Fruit fly (Drosophila melanogaster): ENCODE measurements around the gene CG8097.

CG8097 gene

dm6 chrX:15622970-15623402 lies 40.0 kb downstream of the CG8097 start (continued):
- peak; percentile 62 for TF ChIP-seq CG8319 (GFP tag; optimal IDR thresholded peaks at IDR 0.05)
- TF ChIP-seq Eip93F (GFP tag; optimal IDR thresholded peaks at IDR 0.05): peak; percentile 75
- TF ChIP-seq net (GFP tag; optimal IDR thresholded peaks at IDR 0.05): peak; percentile 75
- TF ChIP-seq CG6808 (GFP tag; optimal IDR thresholded peaks at IDR 0.05): peak; percentile 73
- TF ChIP-seq CG15336 (GFP tag; IDR thresholded peaks at IDR 0.05): peak; percentile 91
- peak; percentile 80 for TF ChIP-seq CG4318 (GFP tag; optimal IDR thresholded peaks at IDR 0.05)
- TF ChIP-seq svp (GFP tag): peak; percentile 95
- no peak for TF ChIP-seq fd85E (GFP tag; optimal IDR thresholded peaks at IDR 0.05)
- peak; percentile 69 for TF ChIP-seq Ets96B (tag; optimal IDR thresholded peaks at IDR 0.05)
- peak; percentile 63 for TF ChIP-seq CG10669 (GFP tag; optimal IDR thresholded peaks at IDR 0.05)
- TF ChIP-seq spab (GFP tag; optimal IDR thresholded peaks at IDR 0.05): peak; percentile 64
- peak; percentile 84 for TF ChIP-seq lz (GFP tag; optimal IDR thresholded peaks at IDR 0.05)
- peak; percentile 47 to 59 for TF ChIP-seq salr (GFP tag; optimal IDR thresholded peaks at IDR 0.05)
- peak; percentile 78 for TF ChIP-seq vri (GFP tag; optimal IDR thresholded peaks at IDR 0.05)
- TF ChIP-seq topi (GFP tag; optimal IDR thresholded peaks at IDR 0.05): peak; percentile 82
- TF ChIP-seq CG6854 (GFP tag; optimal IDR thresholded peaks at IDR 0.05): peak; percentile 61
- peak; percentile 17 for TF ChIP-seq fkh (GFP tag; optimal IDR thresholded peaks at IDR 0.05)
- TF ChIP-seq dac (GFP tag; optimal IDR thresholded peaks at IDR 0.05): peak; percentile 74
- peak; percentile 78 for TF ChIP-seq CG6276 (GFP tag; optimal IDR thresholded peaks at IDR 0.05)
- peak; percentile 87 for TF ChIP-seq CG6792 (GFP tag; optimal IDR thresholded peaks at IDR 0.05)
- peak; percentile 67 for TF ChIP-seq CG3032 (tag; optimal IDR thresholded peaks at IDR 0.05)
- TF ChIP-seq CG11294 (GFP tag; IDR thresholded peaks at IDR 0.05): peak; percentile 75

dm6 chrX:15623809-15624208 lies 40.9 kb downstream of the CG8097 start:
- TF ChIP-seq acj6 (GFP tag; optimal IDR thresholded peaks at IDR 0.05): no peak
- TF ChIP-seq Hr38 (GFP tag; optimal IDR thresholded peaks at IDR 0.05): no peak
- no peak for TF ChIP-seq CG31627 (GFP tag; optimal IDR thresholded peaks at IDR 0.05)
- no peak for TF ChIP-seq CG8119 (GFP tag; IDR thresholded peaks at IDR 0.05)
- TF ChIP-seq Eip75B (GFP tag; optimal IDR thresholded peaks at IDR 0.05): no peak
- no peak for TF ChIP-seq fkh (GFP tag; optimal IDR thresholded peaks at IDR 0.05)
- no peak for TF ChIP-seq esn (GFP tag; optimal IDR thresholded peaks at IDR 0.05)
- TF ChIP-seq fd59A (GFP tag; optimal IDR thresholded peaks at IDR 0.05): no peak
- TF ChIP-seq Met (GFP tag; optimal IDR thresholded peaks at IDR 0.05): no peak
- TF ChIP-seq CG6276 (GFP tag; optimal IDR thresholded peaks at IDR 0.05): no peak
- TF ChIP-seq salr (GFP tag; optimal IDR thresholded peaks at IDR 0.05): no peak
- no peak for TF ChIP-seq CG8319 (GFP tag; optimal IDR thresholded peaks at IDR 0.05)
- TF ChIP-seq CG3919 (GFP tag; optimal IDR thresholded peaks at IDR 0.05): no peak
- no peak for TF ChIP-seq Blimp-1 (GFP tag; optimal IDR thresholded peaks at IDR 0.05)
- no peak for TF ChIP-seq Lpt (GFP tag; optimal IDR thresholded peaks at IDR 0.05)
- no peak for TF ChIP-seq CG3032 (tag; optimal IDR thresholded peaks at IDR 0.05)
- no peak for TF ChIP-seq CG11294 (GFP tag; IDR thresholded peaks at IDR 0.05)

- TF ChIP-seq CG3919 (GFP tag; optimal IDR thresholded peaks at IDR 0.05) (peak; percentile 29), Eip78C (GFP tag) (peak; percentile 56), CG32006 (GFP tag; optimal IDR thresholded peaks at IDR 0.05) (peak; percentile 2), CG8119 (GFP tag; IDR thresholded peaks at IDR 0.05) (peak; percentile 39; the same call in 2 of the 3 replicates), Sox102F (GFP tag; optimal IDR thresholded peaks at IDR 0.05) (no peak), ss (GFP tag; optimal IDR thresholded peaks at IDR 0.05) (peak in 1 of 2 experiments; percentile 22), dsx (GFP tag; optimal IDR thresholded peaks at IDR 0.05; ENCODE audit: poor library complexity, severe bottlenecking) (peak; percentile 35), CG6163 (GFP tag; IDR thresholded peaks at IDR 0.05) (peak; percentile 57; the same call in 1 of the 3 replicates), CG1621 (tag; optimal IDR thresholded peaks at IDR 0.05) (peak; percentile 39), vri (GFP tag; optimal IDR thresholded peaks at IDR 0.05) (no peak), CG15336 (GFP tag; IDR thresholded peaks at IDR 0.05) (peak; percentile 47; the same call in 1 of the 2 replicates), Hr39 (GFP tag; optimal IDR thresholded peaks at IDR 0.05) (no peak), fkh (GFP tag; optimal IDR thresholded peaks at IDR 0.05) (peak; percentile 6), svp (GFP tag) (peak; percentile 82), CG11902 (GFP tag; optimal IDR thresholded peaks at IDR 0.05) (peak; percentile 17), dac (GFP tag; optimal IDR thresholded peaks at IDR 0.05) (no peak), eg (GFP tag; IDR thresholded peaks at IDR 0.05) (peak; percentile 72; the same call in 2 of the 3 replicates)
These were observed 43.3 kb downstream of the CG8097 start for dm6 chrX:15626279-15626678.
